Worm (Caenorhabditis elegans) whole organism, L2 larva: ENCODE results near the gene C39B5.10.
A peak's percentile ranks its signal among the peaks of the same experiment; 100 is the strongest.

Experiments used
- C34F6.9 ChIP-seq: fragments of 150-350 bp; optimal IDR thresholded peaks from 2 replicates; lab custom pipeline; 2014; ENCODE audit warnings: missing biosample characterization, missing genetic modification characterization
- R02D3.7 ChIP-seq: fragments of 150-350 bp; optimal IDR thresholded peaks from 2 replicates; lab custom pipeline; 2014; ENCODE audit warnings: missing biosample characterization, missing genetic modification characterization
- ZK546.5 ChIP-seq: sonication (generic microtip); optimal IDR thresholded peaks from 2 replicates; lab custom pipeline; 2017; ENCODE audit warnings: missing biosample characterization, missing genetic modification characterization
- alr-1 ChIP-seq: fragments of 150-350 bp; optimal IDR thresholded peaks from 2 replicates; lab custom pipeline; 2014; ENCODE audit warnings: missing biosample characterization, missing genetic modification characterization
- aly-2 ChIP-seq: fragments of 150-350 bp; optimal IDR thresholded peaks from 2 replicates; lab custom pipeline; 2014; ENCODE audit warnings: missing biosample characterization, missing genetic modification characterization
- ama-1 ChIP-seq: fragments of 150-350 bp; optimal IDR thresholded peaks from 2 replicates; lab custom pipeline; 2018; ENCODE audit warnings: inconsistent platforms
- blmp-1 ChIP-seq: sonication (generic microtip); optimal IDR thresholded peaks from 2 replicates; lab custom pipeline; 2017; ENCODE audit warnings: missing genetic modification characterization, mild to moderate bottlenecking, missing compliant biosample characterization, antibody characterized with exemption, moderate library complexity; ENCODE audit not compliant: insufficient read depth
- ceh-16 ChIP-seq: fragments of 150-350 bp; optimal IDR thresholded peaks from 2 replicates; lab custom pipeline; 2014; ENCODE audit warnings: missing biosample characterization, missing genetic modification characterization
- ceh-82 ChIP-seq: fragments of 150-350 bp; optimal IDR thresholded peaks from 2 replicates; lab custom pipeline; 2014; ENCODE audit warnings: missing biosample characterization, missing genetic modification characterization
- crh-2 ChIP-seq: sonication (generic microtip); optimal IDR thresholded peaks from 2 replicates; lab custom pipeline; 2017; ENCODE audit warnings: missing biosample characterization, missing genetic modification characterization
- dmd-4 ChIP-seq: sonication (generic microtip); optimal IDR thresholded peaks from 2 replicates; lab custom pipeline; 2017; ENCODE audit warnings: missing biosample characterization, missing genetic modification characterization
- egl-27 ChIP-seq: sonication (generic microtip); optimal IDR thresholded peaks from 3 replicates; lab custom pipeline; 2017; ENCODE audit warnings: missing biosample characterization, missing genetic modification reagents, missing genetic modification characterization
- fos-1 ChIP-seq: fragments of 150-350 bp; optimal IDR thresholded peaks from 2 replicates; lab custom pipeline; 2014; ENCODE audit warnings: missing biosample characterization, missing genetic modification characterization
- gmeb-1 ChIP-seq: fragments of 150-350 bp; optimal IDR thresholded peaks from 2 replicates; lab custom pipeline; 2014; ENCODE audit warnings: missing biosample characterization, missing genetic modification characterization
- lin-11 ChIP-seq: fragments of 150-350 bp; sonication (generic microtip); optimal IDR thresholded peaks from 2 replicates; lab custom pipeline; 2014; ENCODE audit warnings: missing biosample characterization, missing genetic modification characterization, inconsistent platforms, mixed read lengths
- lin-13 ChIP-seq: fragments of 150-350 bp; optimal IDR thresholded peaks from 2 replicates; lab custom pipeline; 2014; ENCODE audit warnings: missing biosample characterization, missing genetic modification reagents, missing genetic modification characterization
- lin-39 ChIP-seq: fragments of 150-350 bp; optimal IDR thresholded peaks from 2 replicates; lab custom pipeline; 2014; ENCODE audit warnings: missing biosample characterization, missing genetic modification reagents, missing genetic modification characterization
- mab-5 ChIP-seq: fragments of 150-350 bp; optimal IDR thresholded peaks from 2 replicates; lab custom pipeline; 2014; ENCODE audit warnings: missing biosample characterization, missing genetic modification characterization
- mdl-1 ChIP-seq, 2 experiments: fragments of 150-350 bp in 1 of 2; sonication (generic microtip) in 1 of 2; optimal IDR thresholded peaks; 2 replicates each; lab custom pipeline; 2017; ENCODE audit warnings: missing biosample characterization in 2 of 2, missing genetic modification characterization in 2 of 2
- nhr-10 ChIP-seq: sonication (generic microtip); optimal IDR thresholded peaks from 2 replicates; lab custom pipeline; 2017; ENCODE audit warnings: missing biosample characterization, missing genetic modification characterization
- nhr-11 ChIP-seq: fragments of 150-350 bp; optimal IDR thresholded peaks from 2 replicates; lab custom pipeline; 2014; ENCODE audit warnings: missing biosample characterization, missing genetic modification characterization
- nhr-12 ChIP-seq: fragments of 150-350 bp; optimal IDR thresholded peaks from 2 replicates; lab custom pipeline; 2014; ENCODE audit warnings: missing biosample characterization, missing genetic modification characterization
- nhr-129 ChIP-seq: fragments of 150-350 bp; optimal IDR thresholded peaks from 2 replicates; lab custom pipeline; 2014; ENCODE audit warnings: missing biosample characterization, missing genetic modification characterization
- nhr-21 ChIP-seq: fragments of 150-350 bp; optimal IDR thresholded peaks from 2 replicates; lab custom pipeline; 2014; ENCODE audit warnings: missing biosample characterization, missing genetic modification characterization
- nhr-237 ChIP-seq: fragments of 150-350 bp; optimal IDR thresholded peaks from 2 replicates; lab custom pipeline; 2014; ENCODE audit warnings: missing biosample characterization, missing genetic modification characterization
- nhr-25 ChIP-seq: fragments of 150-350 bp; sonication (generic microtip); optimal IDR thresholded peaks from 3 replicates; lab custom pipeline; 2014; ENCODE audit warnings: missing biosample characterization, missing genetic modification characterization
- nhr-6 ChIP-seq: fragments of 150-350 bp; optimal IDR thresholded peaks from 2 replicates; lab custom pipeline; 2014; ENCODE audit warnings: missing biosample characterization, missing genetic modification characterization
- nhr-77 ChIP-seq: fragments of 150-350 bp; optimal IDR thresholded peaks from 2 replicates; lab custom pipeline; 2014; ENCODE audit warnings: missing biosample characterization, missing genetic modification characterization
- peb-1 ChIP-seq: fragments of 150-350 bp; optimal IDR thresholded peaks from 2 replicates; lab custom pipeline; 2014; ENCODE audit warnings: missing biosample characterization, missing genetic modification characterization
- sem-4 ChIP-seq: fragments of 150-350 bp; optimal IDR thresholded peaks from 2 replicates; lab custom pipeline; 2014; ENCODE audit warnings: missing biosample characterization, missing genetic modification reagents, missing genetic modification characterization
- skn-1 ChIP-seq: sonication (generic microtip); optimal IDR thresholded peaks from 2 replicates; lab custom pipeline; 2017; ENCODE audit warnings: missing biosample characterization, missing genetic modification characterization
- sma-3 ChIP-seq: sonication (generic microtip); optimal IDR thresholded peaks from 2 replicates; lab custom pipeline; 2016; ENCODE audit warnings: missing genetic modification reagents, missing genetic modification characterization, missing compliant biosample characterization
- sma-9 ChIP-seq, 2 experiments: fragments of 150-350 bp in 1 of 2; sonication (generic microtip) in 1 of 2; optimal IDR thresholded peaks; 2 replicates each; lab custom pipeline; 2014 to 2016; ENCODE audit warnings: missing genetic modification characterization in 2 of 2, mild to moderate bottlenecking in 1 of 2, missing biosample characterization in 1 of 2, missing compliant biosample characterization in 1 of 2, missing genetic modification reagents in 1 of 2, moderate library complexity in 1 of 2
- unc-39 ChIP-seq: fragments of 150-350 bp; optimal IDR thresholded peaks from 2 replicates; lab custom pipeline; 2014; ENCODE audit warnings: missing biosample characterization, missing genetic modification characterization
- unc-62 ChIP-seq: fragments of 150-350 bp; optimal IDR thresholded peaks from 2 replicates; lab custom pipeline; 2014; ENCODE audit warnings: missing biosample characterization, missing genetic modification reagents, missing genetic modification characterization
- ztf-1 ChIP-seq: fragments of 200-800 bp; sonication (Bioruptor generic); conservative IDR thresholded peaks from 2 replicates; pipeline ENCODE4 v1.3.6; 2022; ENCODE audit warnings: missing genetic modification characterization, missing compliant biosample characterization
- ztf-11 ChIP-seq: sonication (generic microtip); optimal IDR thresholded peaks from 2 replicates; lab custom pipeline; 2017; ENCODE audit warnings: missing biosample characterization, missing genetic modification characterization
- ztf-4 ChIP-seq: fragments of 150-350 bp; optimal IDR thresholded peaks from 2 replicates; lab custom pipeline; 2014; ENCODE audit warnings: missing biosample characterization, missing genetic modification characterization

Gene C39B5.10

DNA sequence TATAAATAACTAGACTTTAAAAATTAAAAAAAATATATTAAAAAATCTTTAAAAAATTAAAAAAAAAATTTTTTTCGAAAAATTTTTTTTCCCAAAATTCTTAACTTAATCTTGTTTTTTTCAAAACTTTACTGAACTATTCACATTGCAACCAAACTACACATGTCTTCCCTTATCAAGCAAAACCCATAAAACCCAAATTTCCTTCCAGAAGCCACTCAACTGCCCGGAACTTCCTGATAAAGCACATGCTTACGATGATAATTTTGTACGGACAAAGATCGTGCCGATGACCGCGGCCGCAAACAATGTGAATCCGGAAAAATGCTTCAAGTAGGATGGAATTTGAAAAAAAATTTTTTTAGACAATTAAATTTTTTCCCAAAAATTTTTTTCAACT, 27.1 kb downstream of the C39B5.10 start:
- TF ChIP-seq R02D3.7 (tag; lab: Kevin White, UChicago) (no peak), nhr-129 (tag; lab: Kevin White, UChicago) (no peak), nhr-25 (tag; lab: Kevin White, UChicago) (no peak), sma-3 (GFP tag; lab: Kevin White, UChicago) (no peak), nhr-6 (tag; lab: Kevin White, UChicago) (no peak), nhr-12 (tag; lab: Kevin White, UChicago) (no peak), ceh-16 (tag; lab: Kevin White, UChicago) (no peak), fos-1 (tag; lab: Kevin White, UChicago) (peak; percentile 43)

- TF ChIP-seq ztf-1 (GFP tag; lab: Robert Waterston, UW) (no peak), sma-3 (GFP tag; lab: Kevin White, UChicago) (no peak), mab-5 (tag; lab: Kevin White, UChicago) (no peak), alr-1 (tag; lab: Kevin White, UChicago) (no peak), blmp-1 (tag; lab: Kevin White, UChicago) (no peak), nhr-129 (tag; lab: Kevin White, UChicago) (no peak), lin-39 (no peak), ztf-4 (no peak), sma-9 (GFP tag; optimal IDR thresholded peaks at IDR 0.05; lab: Kevin White, UChicago) (no peak), sma-9 (tag; optimal IDR thresholded peaks at IDR 0.05; lab: Kevin White, UChicago) (no peak)
Observed at ce11 chrIII:2211120-2211519, 28.3 kb downstream of the C39B5.10 start, which contains the start of gene C39B5.14. C39B5.14 (plus strand) TSS chrIII:2211420.

ce11 chrIII:2210601-2211000, 28.8 kb downstream of the C39B5.10 start:
- no peak for TF ChIP-seq peb-1
- TF ChIP-seq nhr-6 (tag; lab: Kevin White, UChicago): no peak
- TF ChIP-seq nhr-21 (tag; lab: Kevin White, UChicago): no peak
- no peak for TF ChIP-seq sem-4 (tag; lab: Kevin White, UChicago)
- TF ChIP-seq dmd-4 (tag; lab: Kevin White, UChicago): no peak
- TF ChIP-seq ZK546.5: no peak
- no peak for TF ChIP-seq nhr-10
- TF ChIP-seq alr-1 (tag; lab: Kevin White, UChicago): no peak
- TF ChIP-seq ceh-82 (tag; lab: Kevin White, UChicago): no peak
- TF ChIP-seq crh-2 (tag; lab: Kevin White, UChicago): no peak
- TF ChIP-seq mdl-1 (tag; optimal IDR thresholded peaks at IDR 0.05; lab: Kevin White, UChicago): no peak
- TF ChIP-seq lin-13: no peak
- TF ChIP-seq ceh-16 (tag; lab: Kevin White, UChicago): no peak
- TF ChIP-seq ztf-11 (tag; lab: Kevin White, UChicago): no peak
- TF ChIP-seq lin-11: no peak
- TF ChIP-seq nhr-25 (tag; lab: Kevin White, UChicago): no peak
- TF ChIP-seq, all 48 proteins: peak for 0

DNA sequence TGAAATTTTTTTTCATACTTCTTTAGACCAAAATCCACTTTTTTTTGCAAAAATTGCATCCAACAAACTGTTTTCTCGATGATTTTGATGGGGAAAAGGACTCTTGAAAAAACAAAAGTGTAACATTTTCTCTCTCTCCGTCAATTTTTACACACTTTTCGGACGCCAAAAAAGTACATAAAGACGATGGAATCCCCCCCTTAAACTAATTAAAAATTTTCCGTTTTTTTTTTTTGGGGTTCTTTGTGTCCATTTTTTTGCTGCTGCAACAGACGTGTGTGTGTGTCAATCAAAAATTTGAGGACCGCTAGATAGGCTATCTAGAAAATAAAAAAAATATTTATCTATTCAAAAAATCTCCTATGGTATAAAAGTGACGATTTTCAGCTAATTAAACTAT, 31.6 kb downstream of the C39B5.10 start, which contains the start of gene C39B5.5:
TSS of gene C39B5.5 (plus strand) at position 301 of the 400 bp plus-strand sequence.
- TF ChIP-seq lin-13 (no peak), nhr-11 (tag; lab: Kevin White, UChicago) (no peak), skn-1 (no peak), aly-2 (no peak), mab-5 (tag; lab: Kevin White, UChicago) (no peak), nhr-237 (tag; lab: Kevin White, UChicago) (no peak), ztf-1 (GFP tag; lab: Robert Waterston, UW) (no peak), ceh-82 (tag; lab: Kevin White, UChicago) (no peak), nhr-77 (tag; lab: Kevin White, UChicago) (no peak)

- TF ChIP-seq unc-39 (no peak), unc-62 (no peak), ZK546.5 (no peak), alr-1 (tag; lab: Kevin White, UChicago) (no peak), gmeb-1 (tag; lab: Kevin White, UChicago) (no peak), ama-1 (lab: Kevin White, UChicago) (no peak), nhr-21 (tag; lab: Kevin White, UChicago) (no peak), lin-13 (no peak), nhr-237 (tag; lab: Kevin White, UChicago) (no peak), C34F6.9 (tag; lab: Kevin White, UChicago) (no peak), egl-27 (tag; lab: Kevin White, UChicago) (no peak), lin-39 (no peak), dmd-4 (tag; lab: Kevin White, UChicago) (no peak), crh-2 (tag; lab: Kevin White, UChicago) (no peak), ztf-1 (GFP tag; lab: Robert Waterston, UW) (no peak), lin-11 (no peak)
Observed at ce11 chrIII:2205155-2205554, 34.3 kb downstream of the C39B5.10 start.
